Worm (Caenorhabditis elegans) whole organism, L3 larva: Measurements from ENCODE around the gene Y43C5B.3.

Source experiments
- ama-1 ChIP-seq: fragments of 150-350 bp; optimal IDR thresholded peaks from 2 replicates; lab custom pipeline; 2018
- ceh-16 ChIP-seq: sonication (generic microtip); optimal IDR thresholded peaks from 2 replicates; lab custom pipeline; 2017; ENCODE audit warnings: missing biosample characterization, missing genetic modification characterization
- egl-27 ChIP-seq: sonication (generic microtip); optimal IDR thresholded peaks from 4 replicates; lab custom pipeline; 2017; ENCODE audit warnings: missing biosample characterization, missing genetic modification reagents, missing genetic modification characterization
- elt-3 ChIP-seq, 3 experiments: fragments of 150-350 bp in 1 of 3; sonication (generic microtip) in 2 of 3; optimal IDR thresholded peaks; 2 replicates in 2 of 3; 4 replicates in 1 of 3; lab custom pipeline; 2014 to 2017; ENCODE audit warnings: missing biosample characterization in 3 of 3, missing genetic modification characterization in 3 of 3
- fkh-10 ChIP-seq: sonication (generic microtip); optimal IDR thresholded peaks from 2 replicates; lab custom pipeline; 2017; ENCODE audit warnings: missing biosample characterization, missing genetic modification reagents, missing genetic modification characterization
- nfya-1 ChIP-seq: sonication (generic microtip); optimal IDR thresholded peaks from 2 replicates; lab custom pipeline; 2017; ENCODE audit warnings: missing genetic modification characterization, mild to moderate bottlenecking, missing compliant biosample characterization, antibody characterized with exemption, moderate library complexity; ENCODE audit not compliant: insufficient read depth
- nhr-23 ChIP-seq: fragments of 150-350 bp; optimal IDR thresholded peaks from 2 replicates; lab custom pipeline; 2014; ENCODE audit warnings: missing biosample characterization, missing genetic modification reagents, missing genetic modification characterization
- nhr-237 ChIP-seq: fragments of 150-350 bp; optimal IDR thresholded peaks from 2 replicates; lab custom pipeline; 2014; ENCODE audit warnings: missing biosample characterization, missing genetic modification characterization
- pha-4 ChIP-seq: fragments of 150-350 bp; optimal IDR thresholded peaks from 2 replicates; lab custom pipeline; 2014; ENCODE audit warnings: missing biosample characterization, missing genetic modification reagents, missing genetic modification characterization
- pqm-1 ChIP-seq: fragments of 150-350 bp; optimal IDR thresholded peaks from 2 replicates; lab custom pipeline; 2017; ENCODE audit warnings: missing biosample characterization, missing genetic modification characterization, inconsistent platforms
- snpc-4 ChIP-seq: fragments of 150-350 bp; optimal IDR thresholded peaks from 2 replicates; lab custom pipeline; 2014; ENCODE audit warnings: missing biosample characterization, missing genetic modification characterization
- zag-1 ChIP-seq: fragments of 150-350 bp; optimal IDR thresholded peaks from 2 replicates; lab custom pipeline; 2014; ENCODE audit warnings: missing biosample characterization, missing genetic modification characterization
- ztf-4 ChIP-seq: fragments of 150-350 bp; optimal IDR thresholded peaks from 2 replicates; lab custom pipeline; 2014; ENCODE audit warnings: missing biosample characterization, missing genetic modification characterization

DNA sequence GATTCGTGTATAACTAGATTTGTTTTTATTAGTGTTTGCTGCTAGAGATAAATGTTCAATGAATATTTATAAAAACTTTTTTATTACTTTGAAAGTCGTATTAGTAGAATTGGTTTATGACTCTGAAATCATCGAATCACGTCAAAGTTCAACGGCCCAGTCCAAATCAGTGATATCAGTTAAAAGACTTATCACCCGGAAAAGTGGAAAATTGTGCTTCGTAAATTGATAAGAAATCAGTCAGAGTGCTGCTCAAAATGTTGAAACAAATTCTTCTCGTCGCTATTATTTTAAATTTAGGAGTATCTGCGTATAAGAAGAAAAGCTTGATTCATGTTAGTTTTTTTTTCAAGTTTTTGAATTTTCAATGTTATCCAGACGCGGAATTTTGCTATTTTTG, 37.9 kb downstream of the Y43C5B.3 start, which contains the start of gene R10H10.3:
- no peak for TF ChIP-seq ztf-4
- TF ChIP-seq elt-3 (tag; optimal IDR thresholded peaks at IDR 0.05; lab: Kevin White, UChicago): no peak
- no peak for TF ChIP-seq ama-1 (lab: Kevin White, UChicago)
- no peak for TF ChIP-seq nhr-23 (tag; lab: Kevin White, UChicago)
- peak; percentile 78 for TF ChIP-seq pqm-1 (tag; lab: Kevin White, UChicago)
- TF ChIP-seq egl-27: no peak
- TF ChIP-seq ceh-16 (tag; lab: Kevin White, UChicago): no peak
- TF ChIP-seq snpc-4 (tag; lab: Kevin White, UChicago): no peak
- no peak for TF ChIP-seq fkh-10
- TF ChIP-seq zag-1 (tag; lab: Kevin White, UChicago): no peak
- TF ChIP-seq nhr-237 (tag; lab: Kevin White, UChicago): no peak
- no peak for TF ChIP-seq nfya-1 (tag; lab: Kevin White, UChicago)
- no peak for TF ChIP-seq pha-4 (tag; lab: Kevin White, UChicago)
